Fruit fly (Drosophila melanogaster) whole organism, embryonic: Measurements from ENCODE around the gene cic.

Experiments used
- Ada2b ChIP-seq: fragments of 200-800 bp; sonication (Bioruptor generic); IDR thresholded peaks from 2 replicates; pipeline ENCODE4 v1.3.6; 2022; ENCODE audit warnings: missing biosample characterization, missing genetic modification characterization
- CG10147 ChIP-seq: fragments of 200-800 bp; sonication (Bioruptor generic); optimal IDR thresholded peaks from 2 replicates; lab custom pipeline; 2019; ENCODE audit warnings: missing biosample characterization, mild to moderate bottlenecking, missing genetic modification characterization, moderate library complexity
- CG11085 ChIP-seq: fragments of 200-800 bp; sonication (Bioruptor generic); IDR thresholded peaks from 2 replicates; pipeline ENCODE4 v1.3.6; 2022; ENCODE audit warnings: missing biosample characterization, missing genetic modification characterization
- CG12391 ChIP-seq: fragments of 200-800 bp; sonication (Bioruptor generic); optimal IDR thresholded peaks from 3 replicates; lab custom pipeline; 2018; ENCODE audit warnings: missing biosample characterization, mild to moderate bottlenecking, missing genetic modification characterization, moderate library complexity
- CG15696 ChIP-seq: fragments of 200-800 bp; sonication (Bioruptor generic); optimal IDR thresholded peaks from 2 replicates; lab custom pipeline; 2019; ENCODE audit warnings: missing biosample characterization, mild to moderate bottlenecking, missing genetic modification characterization, moderate library complexity
- CG17186 ChIP-seq: fragments of 200-800 bp; sonication (Bioruptor generic); optimal IDR thresholded peaks from 3 replicates; lab custom pipeline; 2017; ENCODE audit warnings: missing biosample characterization, missing genetic modification reagents, missing genetic modification characterization
- CG17612 ChIP-seq: fragments of 200-800 bp; sonication (Bioruptor generic); IDR thresholded peaks from 2 replicates; pipeline ENCODE4 v1.3.6; 2022; ENCODE audit warnings: missing biosample characterization, missing genetic modification characterization
- CG18599 ChIP-seq: fragments of 200-800 bp; sonication (Bioruptor generic); optimal IDR thresholded peaks from 3 replicates; lab custom pipeline; 2017; ENCODE audit warnings: missing biosample characterization, missing genetic modification characterization, mild to moderate bottlenecking, moderate library complexity, missing genetic modification reagents
- CG18619 ChIP-seq: fragments of 200-800 bp; sonication (Bioruptor generic); optimal IDR thresholded peaks from 3 replicates; lab custom pipeline; 2017; ENCODE audit warnings: missing biosample characterization, mild to moderate bottlenecking, missing genetic modification characterization
- CG18764 ChIP-seq: fragments of 200-800 bp; sonication (Bioruptor generic); optimal IDR thresholded peaks from 3 replicates; lab custom pipeline; 2016; ENCODE audit warnings: missing biosample characterization, missing genetic modification characterization
- CG2116 ChIP-seq: fragments of 200-800 bp; sonication (Bioruptor generic); optimal IDR thresholded peaks from 3 replicates; lab custom pipeline; 2018; ENCODE audit warnings: missing biosample characterization, mild to moderate bottlenecking, missing genetic modification characterization
- CG2678 ChIP-seq: fragments of 200-800 bp; sonication (Bioruptor generic); optimal IDR thresholded peaks from 3 replicates; lab custom pipeline; 2019; ENCODE audit warnings: missing biosample characterization, mild to moderate bottlenecking, missing genetic modification characterization, moderate library complexity
- CG31388 ChIP-seq: fragments of 200-800 bp; sonication (Bioruptor generic); optimal IDR thresholded peaks from 2 replicates; lab custom pipeline; 2016; ENCODE audit warnings: missing biosample characterization, missing genetic modification characterization
- CG32772 ChIP-seq: fragments of 200-800 bp; sonication (Bioruptor generic); IDR thresholded peaks from 2 replicates; pipeline ENCODE4 v1.3.6; 2022; ENCODE audit warnings: missing biosample characterization, missing genetic modification characterization
- CG33213 ChIP-seq: fragments of 200-800 bp; sonication (Bioruptor generic); optimal IDR thresholded peaks from 3 replicates; lab custom pipeline; 2016; ENCODE audit warnings: missing biosample characterization, missing genetic modification characterization
- CG34224 ChIP-seq: fragments of 200-800 bp; sonication (Bioruptor generic); IDR thresholded peaks from 3 replicates; pipeline ENCODE4 v1.3.6; 2022; ENCODE audit warnings: missing biosample characterization, missing genetic modification characterization; ENCODE audit not compliant: partially characterized antibody
- CG3838 ChIP-seq: fragments of 200-800 bp; sonication (Bioruptor generic); optimal IDR thresholded peaks from 3 replicates; lab custom pipeline; 2016; ENCODE audit warnings: missing biosample characterization, missing genetic modification characterization
- CG4730 ChIP-seq: fragments of 200-800 bp; sonication (Bioruptor generic); IDR thresholded peaks from 2 replicates; pipeline ENCODE4 v1.3.6; 2022; ENCODE audit warnings: missing biosample characterization, missing genetic modification characterization
- CG4854 ChIP-seq: fragments of 200-800 bp; sonication (Bioruptor generic); optimal IDR thresholded peaks from 2 replicates; lab custom pipeline; 2016; ENCODE audit warnings: missing biosample characterization, missing genetic modification characterization, inconsistent platforms
- CG7372 ChIP-seq: fragments of 200-800 bp; sonication (Bioruptor generic); IDR thresholded peaks from 2 replicates; pipeline ENCODE4 v1.3.6; 2022; ENCODE audit warnings: missing biosample characterization, missing genetic modification characterization
- CG7928 ChIP-seq: fragments of 200-800 bp; sonication (Bioruptor generic); optimal IDR thresholded peaks from 2 replicates; lab custom pipeline; 2017; ENCODE audit warnings: missing biosample characterization, mild to moderate bottlenecking, missing genetic modification characterization
- CG9817 ChIP-seq: fragments of 200-800 bp; sonication (Bioruptor generic); optimal IDR thresholded peaks from 2 replicates; lab custom pipeline; 2018; ENCODE audit warnings: missing biosample characterization, mild to moderate bottlenecking, missing genetic modification characterization, moderate library complexity
- CTCF ChIP-seq: fragments of 200-800 bp; sonication (Bioruptor generic); optimal IDR thresholded peaks from 2 replicates; lab custom pipeline; 2017; ENCODE audit warnings: missing biosample characterization, mild to moderate bottlenecking, missing genetic modification characterization, moderate library complexity
- Chrac-16 ChIP-seq: fragments of 200-800 bp; sonication (Bioruptor generic); optimal IDR thresholded peaks from 3 replicates; lab custom pipeline; 2016; ENCODE audit warnings: missing biosample characterization, missing genetic modification characterization
- Dip2 ChIP-seq: fragments of 200-800 bp; sonication (Bioruptor generic); IDR thresholded peaks from 2 replicates; pipeline ENCODE4 v1.3.6; 2022; ENCODE audit warnings: missing biosample characterization, missing genetic modification characterization
- E2f2 ChIP-seq: fragments of 200-800 bp; sonication (Bioruptor generic); IDR thresholded peaks from 2 replicates; pipeline ENCODE4 v1.3.6; 2022; ENCODE audit warnings: missing biosample characterization, missing genetic modification characterization
- Eip74EF ChIP-seq, 2 experiments: fragments of 200-800 bp in 1 of 2; fragments of >200 bp in 1 of 2; sonication (Bioruptor generic) in 1 of 2; optimal IDR thresholded peaks; 2 replicates each; lab custom pipeline; 2017 to 2019; ENCODE audit warnings: missing biosample characterization in 2 of 2, missing genetic modification characterization in 2 of 2, mild to moderate bottlenecking in 1 of 2, moderate library complexity in 1 of 2
- Ets97D ChIP-seq: fragments of 200-800 bp; sonication (Bioruptor generic); optimal IDR thresholded peaks from 3 replicates; lab custom pipeline; 2016; ENCODE audit warnings: missing biosample characterization, missing genetic modification characterization
- HLH4C ChIP-seq: fragments of 200-800 bp; sonication (Bioruptor generic); IDR thresholded peaks from 3 replicates; pipeline ENCODE4 v1.3.6; 2022; ENCODE audit warnings: missing biosample characterization, missing genetic modification characterization; ENCODE audit not compliant: partially characterized antibody
- HmgD ChIP-seq: fragments of 200-800 bp; sonication (Bioruptor generic); optimal IDR thresholded peaks from 3 replicates; lab custom pipeline; 2016; ENCODE audit warnings: missing biosample characterization, missing genetic modification characterization
- Hr3 ChIP-seq: fragments of 200-800 bp; sonication (Bioruptor generic); optimal IDR thresholded peaks from 3 replicates; lab custom pipeline; 2016; ENCODE audit warnings: missing biosample characterization, missing genetic modification characterization
- PHDP ChIP-seq: fragments of 200-800 bp; sonication (Bioruptor generic); optimal IDR thresholded peaks from 3 replicates; lab custom pipeline; 2018; ENCODE audit warnings: missing biosample characterization, mild to moderate bottlenecking, missing genetic modification characterization, moderate library complexity
- Ssrp ChIP-seq: fragments of 200-800 bp; sonication (Bioruptor generic); optimal IDR thresholded peaks from 2 replicates; lab custom pipeline; 2018; ENCODE audit warnings: missing biosample characterization, mild to moderate bottlenecking, missing genetic modification characterization, moderate library complexity
- Vsx1 ChIP-seq: fragments of 200-800 bp; sonication (Bioruptor generic); optimal IDR thresholded peaks from 2 replicates; lab custom pipeline; 2017; ENCODE audit warnings: missing biosample characterization, mild to moderate bottlenecking, missing genetic modification characterization, missing genetic modification reagents
- bab2 ChIP-seq: fragments of 200-800 bp; sonication (Bioruptor generic); optimal IDR thresholded peaks from 2 replicates; lab custom pipeline; 2016; ENCODE audit warnings: missing biosample characterization, missing genetic modification characterization
- cato ChIP-seq: fragments of 200-800 bp; sonication (Bioruptor generic); optimal IDR thresholded peaks from 2 replicates; lab custom pipeline; 2016; ENCODE audit warnings: missing biosample characterization, missing genetic modification characterization, borderline replicate concordance
- cg ChIP-seq: fragments of 200-800 bp; sonication (Bioruptor generic); optimal IDR thresholded peaks from 3 replicates; lab custom pipeline; 2019; ENCODE audit warnings: missing biosample characterization, mild to moderate bottlenecking, missing genetic modification characterization, moderate library complexity
- emc ChIP-seq: fragments of 200-800 bp; sonication (Bioruptor generic); optimal IDR thresholded peaks from 2 replicates; lab custom pipeline; 2016; ENCODE audit warnings: missing biosample characterization, missing genetic modification characterization
- gsb ChIP-seq: fragments of 200-800 bp; sonication (Bioruptor generic); IDR thresholded peaks from 2 replicates; pipeline ENCODE4 v1.3.6; 2022; ENCODE audit warnings: missing biosample characterization, missing genetic modification characterization
- kni ChIP-seq: fragments of 200-800 bp; sonication (Bioruptor generic); optimal IDR thresholded peaks from 3 replicates; lab custom pipeline; 2017; ENCODE audit warnings: mild to moderate bottlenecking, missing biosample characterization, missing genetic modification reagents, missing genetic modification characterization
- luna ChIP-seq: fragments of 200-800 bp; sonication (Bioruptor generic); optimal IDR thresholded peaks from 2 replicates; lab custom pipeline; 2016; ENCODE audit warnings: missing biosample characterization, missing genetic modification characterization
- mam ChIP-seq: fragments of 200-800 bp; sonication (Bioruptor generic); optimal IDR thresholded peaks from 3 replicates; lab custom pipeline; 2016; ENCODE audit warnings: missing biosample characterization, missing genetic modification characterization
- nom ChIP-seq: fragments of 200-800 bp; sonication (Bioruptor generic); optimal IDR thresholded peaks from 2 replicates; lab custom pipeline; 2017; ENCODE audit warnings: missing biosample characterization, missing genetic modification characterization, mild to moderate bottlenecking, moderate library complexity, missing genetic modification reagents
- onecut ChIP-seq: fragments of 200-800 bp; sonication (Bioruptor generic); IDR thresholded peaks from 2 replicates; pipeline ENCODE4 v1.3.6; 2022; ENCODE audit warnings: missing biosample characterization, missing genetic modification characterization
- schlank ChIP-seq: fragments of 200-800 bp; sonication (Bioruptor generic); optimal IDR thresholded peaks from 2 replicates; lab custom pipeline; 2018; ENCODE audit warnings: missing biosample characterization, mild to moderate bottlenecking, missing genetic modification characterization
- sens ChIP-seq: fragments of 200-800 bp; sonication (Bioruptor generic); peaks from one replicate; lab custom pipeline; 2016; ENCODE audit warnings: missing biosample characterization, missing genetic modification characterization
- slou ChIP-seq: fragments of 200-800 bp; sonication (Bioruptor generic); optimal IDR thresholded peaks from 3 replicates; lab custom pipeline; 2016; ENCODE audit warnings: missing biosample characterization, missing genetic modification characterization
- sob ChIP-seq: fragments of 200-800 bp; sonication (Bioruptor generic); IDR thresholded peaks from 2 replicates; pipeline ENCODE4 v1.3.6; 2022; ENCODE audit warnings: missing biosample characterization, missing genetic modification characterization
- tin ChIP-seq: fragments of 200-800 bp; sonication (Bioruptor generic); optimal IDR thresholded peaks from 3 replicates; lab custom pipeline; 2016; ENCODE audit warnings: missing biosample characterization, missing genetic modification characterization
- tup ChIP-seq: fragments of 200-800 bp; sonication (Bioruptor generic); optimal IDR thresholded peaks from 2 replicates; lab custom pipeline; 2016; ENCODE audit warnings: missing biosample characterization, mild to moderate bottlenecking, missing genetic modification characterization, moderate library complexity

cic gene

DNA sequence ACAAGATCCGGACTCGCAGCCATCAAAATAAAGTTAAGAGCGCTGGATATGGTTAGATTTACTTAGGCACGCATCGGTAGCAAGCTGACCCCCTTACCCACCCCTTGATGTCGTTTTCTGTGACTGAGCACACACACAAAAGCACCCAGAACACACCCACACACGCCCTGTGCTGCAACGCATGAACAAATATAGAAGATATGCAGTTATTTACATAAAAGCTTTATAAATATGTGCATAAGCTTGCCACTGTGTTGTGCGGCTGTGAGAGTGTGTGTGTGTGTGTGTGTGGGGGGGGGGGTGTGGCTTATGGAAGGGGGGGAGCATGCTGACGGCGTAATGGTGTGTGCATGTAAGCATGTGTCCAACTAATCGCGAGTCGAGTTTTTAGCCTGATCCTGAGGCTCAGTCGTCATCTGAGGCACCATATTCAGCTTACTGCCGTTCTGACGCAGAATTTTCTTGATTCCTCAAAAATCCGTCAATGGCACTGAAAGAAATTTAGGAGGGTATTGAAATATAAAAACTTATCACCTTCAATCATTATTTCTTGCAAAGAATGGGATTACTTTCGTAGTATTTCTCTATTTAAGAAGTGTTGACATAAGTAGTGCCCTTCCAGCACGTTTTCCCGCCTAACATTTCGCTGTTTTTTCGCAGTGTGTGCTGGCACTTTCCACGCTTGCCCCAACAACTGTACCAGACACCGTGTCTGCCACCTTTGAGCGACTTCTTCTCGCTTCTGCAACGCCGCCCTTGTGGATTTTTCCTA lies 33.3 kb downstream of the cic start (continued):
- TF ChIP-seq sens (GFP tag; lab: Kevin White, UChicago) (peak; percentile 35), PHDP (peak; percentile 49), CG17186 (peak; percentile 75), CG4730 (GFP tag; lab: Robert Waterston, UW) (no peak; the same call in 1 of the 2 replicates), cg (GFP tag; lab: Kevin White, UChicago) (peak; percentile 46), Hr3 (GFP tag; lab: Kevin White, UChicago) (peak; percentile 16), onecut (GFP tag; lab: Robert Waterston, UW) (peak; percentile 48), CG2678 (peak; percentile 39), mam (GFP tag; lab: Kevin White, UChicago) (no peak), sob (GFP tag; lab: Robert Waterston, UW) (peak; percentile 53), Ssrp (no peak), CG18619 (GFP tag; lab: Kevin White, UChicago) (peak; percentile 55), CG2116 (GFP tag; lab: Kevin White, UChicago) (peak; percentile 18), gsb (GFP tag; lab: Robert Waterston, UW) (no peak), emc (no peak), bab2 (peak; percentile 81), Vsx1 (GFP tag; lab: Kevin White, UChicago) (peak; percentile 79), CG18599 (peak; percentile 80), tup (GFP tag; lab: Kevin White, UChicago) (no peak), CG3838 (GFP tag; lab: Kevin White, UChicago) (peak; percentile 28), CG4854 (GFP tag; lab: Kevin White, UChicago) (peak; percentile 43), schlank (no peak), CG17612 (GFP tag; lab: Robert Waterston, UW) (no peak), HmgD (no peak), Dip2 (GFP tag; lab: Robert Waterston, UW) (no peak), luna (GFP tag; lab: Kevin White, UChicago) (no peak), tin (peak; percentile 48), Ada2b (GFP tag; lab: Robert Waterston, UW) (no peak), CG11085 (GFP tag; lab: Robert Waterston, UW) (no peak), HLH4C (GFP tag; lab: Robert Waterston, UW) (no peak), slou (no peak), CG34224 (GFP tag; lab: Robert Waterston, UW) (no peak), Eip74EF (GFP tag; optimal IDR thresholded peaks at IDR 0.05; lab: Kevin White, UChicago) (peak in 1 of 2 experiments; percentile 40), CG7372 (GFP tag; lab: Robert Waterston, UW) (peak; percentile 29; the same call in 1 of the 2 replicates), CG9817 (tag; lab: Kevin White, UChicago) (peak; percentile 35), CG10147 (no peak), CG32772 (GFP tag; lab: Robert Waterston, UW) (no peak), CTCF (GFP tag; lab: Kevin White, UChicago) (no peak), CG31388 (peak; percentile 50), CG33213 (GFP tag; lab: Kevin White, UChicago) (peak; percentile 9), kni (GFP tag; lab: Kevin White, UChicago) (peak; percentile 96), cato (GFP tag; lab: Kevin White, UChicago) (peak; percentile 52), CG12391 (tag; lab: Kevin White, UChicago) (peak; percentile 49), E2f2 (GFP tag; lab: Robert Waterston, UW) (0 out of 2 replicates have a peak, but pooled peaks have one; percentile 12), Chrac-16 (no peak), nom (peak; percentile 10), CG15696 (peak; percentile 69), CG7928 (no peak), CG18764 (GFP tag; lab: Kevin White, UChicago) (peak; percentile 70), Ets97D (GFP tag; lab: Kevin White, UChicago) (no peak)
